Fruit fly (Drosophila melanogaster) whole organism, embryonic: Measurements from ENCODE around the gene Rab35.

Experiments used
- CG10209 ChIP-seq: fragments of 200-800 bp; sonication (Bioruptor generic); optimal IDR thresholded peaks from 3 replicates; lab custom pipeline; 2017; ENCODE audit warnings: missing biosample characterization, mild to moderate bottlenecking, missing genetic modification characterization, missing genetic modification reagents
- CG10321 ChIP-seq: fragments of 200-800 bp; sonication (Bioruptor generic); IDR thresholded peaks from 2 replicates; pipeline ENCODE4 v1.3.6; 2022; ENCODE audit warnings: missing biosample characterization, missing genetic modification characterization
- CG10543 ChIP-seq: fragments of 200-800 bp; sonication (Bioruptor generic); optimal IDR thresholded peaks from 3 replicates; lab custom pipeline; 2017; ENCODE audit warnings: missing biosample characterization, mild to moderate bottlenecking, missing genetic modification characterization, moderate library complexity
- CG11247 ChIP-seq: fragments of 200-800 bp; sonication (Bioruptor generic); IDR thresholded peaks from 2 replicates; pipeline ENCODE4 v1.3.6; 2022; ENCODE audit warnings: missing biosample characterization, missing genetic modification characterization
- CG12104 ChIP-seq: fragments of 200-800 bp; sonication (Bioruptor generic); optimal IDR thresholded peaks from 3 replicates; lab custom pipeline; 2016; ENCODE audit warnings: missing biosample characterization, missing genetic modification characterization
- CG13894 ChIP-seq: fragments of 200-800 bp; sonication (Bioruptor generic); optimal IDR thresholded peaks from 3 replicates; lab custom pipeline; 2018; ENCODE audit warnings: missing biosample characterization, mild to moderate bottlenecking, missing genetic modification characterization, moderate library complexity
- CG14965 ChIP-seq: fragments of 200-800 bp; sonication (Bioruptor generic); optimal IDR thresholded peaks from 2 replicates; lab custom pipeline; 2016; ENCODE audit warnings: missing biosample characterization, missing genetic modification characterization, borderline replicate concordance
- CG1529 ChIP-seq: fragments of 200-800 bp; sonication (Bioruptor generic); optimal IDR thresholded peaks from 3 replicates; lab custom pipeline; 2018; ENCODE audit warnings: missing biosample characterization, missing genetic modification characterization
- CG16815 ChIP-seq: fragments of 200-800 bp; sonication (Bioruptor generic); optimal IDR thresholded peaks from 3 replicates; lab custom pipeline; 2017; ENCODE audit warnings: missing biosample characterization, mild to moderate bottlenecking, missing genetic modification characterization
- CG17612 ChIP-seq: fragments of 200-800 bp; sonication (Bioruptor generic); IDR thresholded peaks from 2 replicates; pipeline ENCODE4 v1.3.6; 2022; ENCODE audit warnings: missing biosample characterization, missing genetic modification characterization
- CG1792 ChIP-seq: fragments of 200-800 bp; sonication (Bioruptor generic); optimal IDR thresholded peaks from 2 replicates; lab custom pipeline; 2016; ENCODE audit warnings: missing biosample characterization, missing genetic modification characterization
- CG18764 ChIP-seq: fragments of 200-800 bp; sonication (Bioruptor generic); optimal IDR thresholded peaks from 3 replicates; lab custom pipeline; 2016; ENCODE audit warnings: missing biosample characterization, missing genetic modification characterization
- CG2875 ChIP-seq: fragments of 200-800 bp; sonication (Bioruptor generic); optimal IDR thresholded peaks from 2 replicates; lab custom pipeline; 2017; ENCODE audit warnings: missing biosample characterization, mild to moderate bottlenecking, missing genetic modification characterization, missing genetic modification reagents
- CG30403 ChIP-seq: fragments of 200-800 bp; sonication (Bioruptor generic); optimal IDR thresholded peaks from 3 replicates; lab custom pipeline; 2016; ENCODE audit warnings: missing biosample characterization, missing genetic modification characterization
- CG3163 ChIP-seq: fragments of 200-800 bp; sonication (Bioruptor generic); optimal IDR thresholded peaks from 3 replicates; lab custom pipeline; 2016; ENCODE audit warnings: missing biosample characterization, missing genetic modification characterization
- CG4360 ChIP-seq: fragments of 200-800 bp; sonication (Bioruptor generic); IDR thresholded peaks from 2 replicates; pipeline ENCODE4 v1.3.6; 2022; ENCODE audit warnings: missing biosample characterization, missing genetic modification characterization
- CG8089 ChIP-seq: fragments of 200-800 bp; sonication (Bioruptor generic); optimal IDR thresholded peaks from 3 replicates; lab custom pipeline; 2016; ENCODE audit warnings: missing biosample characterization, missing genetic modification characterization
- CG8281 ChIP-seq: fragments of 200-800 bp; sonication (Bioruptor generic); optimal IDR thresholded peaks from 2 replicates; lab custom pipeline; 2018; ENCODE audit warnings: missing biosample characterization, mild to moderate bottlenecking, missing genetic modification characterization, moderate library complexity
- CG9437 ChIP-seq: fragments of 200-800 bp; sonication (Bioruptor generic); optimal IDR thresholded peaks from 2 replicates; lab custom pipeline; 2018; ENCODE audit warnings: missing biosample characterization, mild to moderate bottlenecking, missing genetic modification characterization
- Dbx ChIP-seq: fragments of 200-800 bp; sonication (Bioruptor generic); IDR thresholded peaks from 3 replicates; pipeline ENCODE4 v1.3.6; 2022; ENCODE audit warnings: missing biosample characterization, missing genetic modification characterization
- Dll ChIP-seq: fragments of 200-800 bp; sonication (Bioruptor generic); IDR thresholded peaks from 4 replicates; pipeline ENCODE4 v1.3.6; 2022; ENCODE audit warnings: missing biosample characterization, missing genetic modification characterization; ENCODE audit not compliant: partially characterized antibody
- Dref ChIP-seq: fragments of 200-800 bp; sonication (Bioruptor generic); IDR thresholded peaks from 2 replicates; pipeline ENCODE4 v1.3.6; 2022; ENCODE audit warnings: missing biosample characterization, missing genetic modification characterization
- Elba2 ChIP-seq: fragments of 200-800 bp; sonication (Bioruptor generic); optimal IDR thresholded peaks from 3 replicates; lab custom pipeline; 2016; ENCODE audit warnings: missing biosample characterization, missing genetic modification characterization
- Gug ChIP-seq: fragments of 200-800 bp; sonication (Bioruptor generic); IDR thresholded peaks from 4 replicates; pipeline ENCODE4 v1.3.6; 2022; ENCODE audit warnings: missing biosample characterization, missing genetic modification characterization
- Max ChIP-seq: fragments of 200-800 bp; sonication (Bioruptor generic); optimal IDR thresholded peaks from 2 replicates; lab custom pipeline; 2016; ENCODE audit warnings: missing biosample characterization, mild to moderate bottlenecking, missing genetic modification characterization
- Meics ChIP-seq: fragments of 200-800 bp; sonication (Bioruptor generic); optimal IDR thresholded peaks from 2 replicates; lab custom pipeline; 2017; ENCODE audit warnings: missing biosample characterization, mild to moderate bottlenecking, missing genetic modification characterization
- Mes4 ChIP-seq: fragments of 200-800 bp; sonication (Bioruptor generic); optimal IDR thresholded peaks from 2 replicates; lab custom pipeline; 2016; ENCODE audit warnings: missing biosample characterization, missing genetic modification characterization
- Sox100B ChIP-seq: fragments of 200-800 bp; sonication (Bioruptor generic); optimal IDR thresholded peaks from 3 replicates; lab custom pipeline; 2018; ENCODE audit warnings: missing biosample characterization, mild to moderate bottlenecking, missing genetic modification characterization
- Sry-β ChIP-seq: fragments of 200-800 bp; sonication (Bioruptor generic); optimal IDR thresholded peaks from 2 replicates; lab custom pipeline; 2018; ENCODE audit warnings: missing biosample characterization, mild to moderate bottlenecking, missing genetic modification characterization, moderate library complexity
- abd-A ChIP-seq: fragments of 200-800 bp; sonication (Bioruptor generic); optimal IDR thresholded peaks from 3 replicates; lab custom pipeline; 2019; ENCODE audit warnings: missing biosample characterization, mild to moderate bottlenecking, missing genetic modification characterization, moderate library complexity
- ap ChIP-seq: fragments of 200-800 bp; sonication (Bioruptor generic); IDR thresholded peaks from 2 replicates; pipeline ENCODE4 v1.3.6; 2022; ENCODE audit warnings: missing biosample characterization, missing genetic modification characterization
- bbx ChIP-seq: fragments of 200-800 bp; sonication (Bioruptor generic); IDR thresholded peaks from 2 replicates; pipeline ENCODE4 v1.3.6; 2022; ENCODE audit warnings: missing biosample characterization, missing genetic modification characterization; ENCODE audit not compliant: partially characterized antibody
- chm ChIP-seq: fragments of 200-800 bp; sonication (Bioruptor generic); IDR thresholded peaks from 2 replicates; pipeline ENCODE4 v1.3.6; 2022; ENCODE audit warnings: missing biosample characterization, missing genetic modification characterization
- danr ChIP-seq: fragments of 200-800 bp; sonication (Bioruptor generic); IDR thresholded peaks from 2 replicates; pipeline ENCODE4 v1.3.6; 2022; ENCODE audit warnings: missing biosample characterization, missing genetic modification characterization
- disco-r ChIP-seq: fragments of 200-800 bp; sonication (Bioruptor generic); optimal IDR thresholded peaks from 2 replicates; lab custom pipeline; 2016; ENCODE audit warnings: missing biosample characterization, missing genetic modification characterization
- fd96Cb ChIP-seq: fragments of 200-800 bp; sonication (Bioruptor generic); optimal IDR thresholded peaks from 2 replicates; lab custom pipeline; 2018; ENCODE audit warnings: missing biosample characterization, mild to moderate bottlenecking, missing genetic modification characterization, moderate library complexity
- gem ChIP-seq: fragments of 200-800 bp; sonication (Bioruptor generic); optimal IDR thresholded peaks from 2 replicates; lab custom pipeline; 2019; ENCODE audit warnings: missing biosample characterization, mild to moderate bottlenecking, missing genetic modification characterization, moderate library complexity
- gfzf ChIP-seq: fragments of 200-800 bp; sonication (Bioruptor generic); optimal IDR thresholded peaks from 2 replicates; lab custom pipeline; 2016; ENCODE audit warnings: missing biosample characterization, mild to moderate bottlenecking, missing genetic modification characterization, moderate library complexity
- ind ChIP-seq: fragments of 200-800 bp; sonication (Bioruptor generic); optimal IDR thresholded peaks from 3 replicates; lab custom pipeline; 2016; ENCODE audit warnings: missing biosample characterization, missing genetic modification characterization
- kni ChIP-seq: fragments of 200-800 bp; sonication (Bioruptor generic); optimal IDR thresholded peaks from 3 replicates; lab custom pipeline; 2017; ENCODE audit warnings: mild to moderate bottlenecking, missing biosample characterization, missing genetic modification reagents, missing genetic modification characterization
- lab ChIP-seq: fragments of 200-800 bp; sonication (Bioruptor generic); optimal IDR thresholded peaks from 3 replicates; lab custom pipeline; 2017; ENCODE audit warnings: missing biosample characterization, missing genetic modification characterization, mild to moderate bottlenecking, moderate library complexity, missing genetic modification reagents
- nmo ChIP-seq: fragments of 200-800 bp; sonication (Bioruptor generic); optimal IDR thresholded peaks from 2 replicates; lab custom pipeline; 2018; ENCODE audit warnings: missing biosample characterization, mild to moderate bottlenecking, missing genetic modification characterization, moderate library complexity
- odd ChIP-seq: fragments of 200-800 bp; sonication (Bioruptor generic); optimal IDR thresholded peaks from 2 replicates; lab custom pipeline; 2017; ENCODE audit warnings: missing biosample characterization, mild to moderate bottlenecking, missing genetic modification characterization
- org-1 ChIP-seq: fragments of 200-800 bp; sonication (Bioruptor generic); optimal IDR thresholded peaks from 2 replicates; lab custom pipeline; 2017; ENCODE audit warnings: missing biosample characterization, missing genetic modification characterization
- pb ChIP-seq: fragments of 200-800 bp; sonication (Bioruptor generic); optimal IDR thresholded peaks from 3 replicates; lab custom pipeline; 2016; ENCODE audit warnings: missing biosample characterization, missing genetic modification characterization
- pzg ChIP-seq: fragments of 200-800 bp; sonication (Bioruptor generic); optimal IDR thresholded peaks from 3 replicates; lab custom pipeline; 2018; ENCODE audit warnings: missing biosample characterization, mild to moderate bottlenecking, missing genetic modification characterization, moderate library complexity
- row ChIP-seq: fragments of 200-800 bp; sonication (Bioruptor generic); IDR thresholded peaks from 3 replicates; pipeline ENCODE4 v1.3.6; 2022; ENCODE audit warnings: missing biosample characterization, missing genetic modification characterization
- sd ChIP-seq: fragments of 200-800 bp; sonication (Bioruptor generic); optimal IDR thresholded peaks from 3 replicates; lab custom pipeline; 2018; ENCODE audit warnings: missing biosample characterization, mild to moderate bottlenecking, missing genetic modification characterization, moderate library complexity
- shn ChIP-seq: fragments of 200-800 bp; sonication (Bioruptor generic); optimal IDR thresholded peaks from 3 replicates; lab custom pipeline; 2016; ENCODE audit warnings: missing biosample characterization, missing genetic modification characterization
- tap ChIP-seq: fragments of 200-800 bp; optimal IDR thresholded peaks from 3 replicates; lab custom pipeline; 2019; ENCODE audit warnings: missing biosample characterization, mild to moderate bottlenecking, missing genetic modification characterization, moderate library complexity
- usp ChIP-seq: fragments of >200 bp; optimal IDR thresholded peaks from 2 replicates; lab custom pipeline; 2017; ENCODE audit warnings: missing biosample characterization, missing genetic modification characterization
- zen ChIP-seq: fragments of 200-800 bp; sonication (Bioruptor generic); optimal IDR thresholded peaks from 3 replicates; lab custom pipeline; 2018; ENCODE audit warnings: missing biosample characterization, mild to moderate bottlenecking, missing genetic modification characterization, moderate library complexity

The Rab35 gene

dm6 chrX:20169898-20170297, 10.2 kb upstream of the Rab35 start, which contains the start of the genes CG9581 and CG9578 (continued):
- TF ChIP-seq CG8281 (tag; lab: Kevin White, UChicago) (no peak), Elba2 (GFP tag; lab: Kevin White, UChicago) (no peak), chm (GFP tag; lab: Robert Waterston, UW) (no peak), ind (GFP tag; lab: Kevin White, UChicago) (no peak), pzg (GFP tag; lab: Kevin White, UChicago) (peak; percentile 51), shn (no peak), CG4360 (no peak), CG9437 (GFP tag; lab: Kevin White, UChicago) (no peak), Mes4 (no peak), bbx (GFP tag; lab: Robert Waterston, UW) (peak; percentile 48), danr (GFP tag; lab: Robert Waterston, UW) (no peak), row (GFP tag; lab: Robert Waterston, UW) (peak; percentile 52; the same call in 1 of the 3 replicates), CG17612 (no peak), odd (GFP tag; lab: Kevin White, UChicago) (no peak), zen (tag; lab: Kevin White, UChicago) (no peak), CG10321 (no peak), ap (GFP tag; lab: Robert Waterston, UW) (no peak), gem (tag; lab: Kevin White, UChicago) (no peak), abd-A (tag; lab: Kevin White, UChicago) (no peak), Max (no peak), CG18764 (GFP tag; lab: Kevin White, UChicago) (no peak), org-1 (GFP tag; lab: Kevin White, UChicago) (no peak), CG8089 (no peak), Gug (no peak), Dref (GFP tag; lab: Robert Waterston, UW) (peak; percentile 62), Sox100B (GFP tag; lab: Kevin White, UChicago) (no peak), kni (GFP tag; lab: Kevin White, UChicago) (no peak), Sry-β (no peak), CG10543 (GFP tag; lab: Kevin White, UChicago) (no peak), CG2875 (GFP tag; lab: Kevin White, UChicago) (no peak), CG1792 (no peak), CG30403 (GFP tag; lab: Kevin White, UChicago) (no peak), CG10209 (no peak), disco-r (no peak), CG1529 (GFP tag; lab: Kevin White, UChicago) (no peak), lab (GFP tag; lab: Kevin White, UChicago) (no peak), gfzf (no peak), CG12104 (GFP tag; lab: Kevin White, UChicago) (no peak), pb (GFP tag; lab: Kevin White, UChicago) (no peak), CG3163 (GFP tag; lab: Kevin White, UChicago) (no peak), CG11247 (GFP tag; lab: Robert Waterston, UW) (no peak), tap (tag; lab: Kevin White, UChicago) (no peak), sd (tag; lab: Kevin White, UChicago) (no peak), CG13894 (tag; lab: Kevin White, UChicago) (no peak), CG14965 (no peak), nmo (GFP tag; lab: Kevin White, UChicago) (peak; percentile 28), fd96Cb (no peak), usp (GFP tag; lab: Kevin White, UChicago) (no peak), Dll (GFP tag; lab: Robert Waterston, UW) (peak; percentile 89), Meics (GFP tag; lab: Kevin White, UChicago) (no peak), CG16815 (GFP tag; lab: Kevin White, UChicago) (no peak), Dbx (GFP tag; lab: Robert Waterston, UW) (no peak)
